Fruit fly (Drosophila melanogaster) whole organism, embryonic: ENCODE results near the gene ZnT77C.

ENCODE experiments used
- ATbp ChIP-seq: fragments of 200-800 bp; sonication (Bioruptor generic); optimal IDR thresholded peaks from 2 replicates; lab custom pipeline; 2017; ENCODE audit warnings: missing biosample characterization, mild to moderate bottlenecking, missing genetic modification characterization, missing genetic modification reagents
- Ada2b ChIP-seq: fragments of 200-800 bp; sonication (Bioruptor generic); IDR thresholded peaks from 2 replicates; pipeline ENCODE4 v1.3.6; 2022; ENCODE audit warnings: missing biosample characterization, missing genetic modification characterization
- CG11093 ChIP-seq: fragments of 200-800 bp; sonication (Bioruptor generic); IDR thresholded peaks from 3 replicates; pipeline ENCODE4 v1.3.6; 2022; ENCODE audit warnings: missing biosample characterization, missing genetic modification characterization
- CG13424 ChIP-seq: fragments of 200-800 bp; sonication (Bioruptor generic); optimal IDR thresholded peaks from 2 replicates; lab custom pipeline; 2019; ENCODE audit warnings: missing biosample characterization, mild to moderate bottlenecking, missing genetic modification characterization, moderate library complexity
- CG13624 ChIP-seq: fragments of 200-800 bp; sonication (Bioruptor generic); optimal IDR thresholded peaks from 2 replicates; lab custom pipeline; 2016; ENCODE audit warnings: missing biosample characterization, missing genetic modification characterization
- CG14441 ChIP-seq: fragments of 200-800 bp; sonication (Bioruptor generic); IDR thresholded peaks from 2 replicates; pipeline ENCODE4 v1.3.6; 2022; ENCODE audit warnings: missing biosample characterization, missing genetic modification characterization
- CG15601 ChIP-seq: fragments of 200-800 bp; sonication (Bioruptor generic); optimal IDR thresholded peaks from 3 replicates; lab custom pipeline; 2019; ENCODE audit warnings: missing biosample characterization, mild to moderate bottlenecking, missing genetic modification characterization, moderate library complexity
- CG16815 ChIP-seq: fragments of 200-800 bp; sonication (Bioruptor generic); optimal IDR thresholded peaks from 3 replicates; lab custom pipeline; 2017; ENCODE audit warnings: missing biosample characterization, mild to moderate bottlenecking, missing genetic modification characterization
- CG17912 ChIP-seq: fragments of 200-800 bp; sonication (Bioruptor generic); optimal IDR thresholded peaks from 2 replicates; lab custom pipeline; 2018; ENCODE audit warnings: missing biosample characterization, mild to moderate bottlenecking, missing genetic modification characterization
- CG2120 ChIP-seq: fragments of 200-800 bp; sonication (Bioruptor generic); optimal IDR thresholded peaks from 3 replicates; lab custom pipeline; 2016; ENCODE audit warnings: missing biosample characterization, missing genetic modification characterization
- CG31224 ChIP-seq: fragments of 200-800 bp; sonication (Bioruptor generic); IDR thresholded peaks from 2 replicates; pipeline ENCODE4 v1.3.6; 2022; ENCODE audit warnings: missing biosample characterization, missing genetic modification characterization
- CG3838 ChIP-seq: fragments of 200-800 bp; sonication (Bioruptor generic); optimal IDR thresholded peaks from 3 replicates; lab custom pipeline; 2016; ENCODE audit warnings: missing biosample characterization, missing genetic modification characterization
- CG4820 ChIP-seq: fragments of 200-800 bp; sonication (Bioruptor generic); optimal IDR thresholded peaks from 3 replicates; lab custom pipeline; 2016; ENCODE audit warnings: missing biosample characterization, missing genetic modification characterization
- CG6765 ChIP-seq: fragments of 200-800 bp; sonication (Bioruptor generic); optimal IDR thresholded peaks from 3 replicates; lab custom pipeline; 2017; ENCODE audit warnings: missing biosample characterization, mild to moderate bottlenecking, missing genetic modification characterization
- CG8089 ChIP-seq: fragments of 200-800 bp; sonication (Bioruptor generic); optimal IDR thresholded peaks from 3 replicates; lab custom pipeline; 2016; ENCODE audit warnings: missing biosample characterization, missing genetic modification characterization
- CG8944 ChIP-seq: fragments of 200-800 bp; sonication (Bioruptor generic); optimal IDR thresholded peaks from 3 replicates; lab custom pipeline; 2016; ENCODE audit warnings: missing biosample characterization, missing genetic modification characterization
- CoRest ChIP-seq: fragments of 200-800 bp; sonication (Bioruptor generic); optimal IDR thresholded peaks from 3 replicates; lab custom pipeline; 2018; ENCODE audit warnings: missing biosample characterization, mild to moderate bottlenecking, missing genetic modification characterization, moderate library complexity
- Drgx ChIP-seq: fragments of 200-800 bp; sonication (Bioruptor generic); IDR thresholded peaks from 2 replicates; pipeline ENCODE4 v1.3.6; 2022; ENCODE audit warnings: missing biosample characterization, missing genetic modification characterization
- GATAe ChIP-seq: fragments of 200-800 bp; sonication (Bioruptor generic); conservative IDR thresholded peaks from 2 replicates; pipeline ENCODE4 v1.3.6; 2022; ENCODE audit warnings: missing biosample characterization, missing genetic modification characterization
- H2.0 ChIP-seq: fragments of 200-800 bp; sonication (Bioruptor generic); IDR thresholded peaks from 2 replicates; pipeline ENCODE4 v1.3.6; 2022; ENCODE audit warnings: missing biosample characterization, missing genetic modification characterization
- HmgD ChIP-seq: fragments of 200-800 bp; sonication (Bioruptor generic); optimal IDR thresholded peaks from 3 replicates; lab custom pipeline; 2016; ENCODE audit warnings: missing biosample characterization, missing genetic modification characterization
- Lhr ChIP-seq: fragments of 200-800 bp; sonication (Bioruptor generic); optimal IDR thresholded peaks from 3 replicates; lab custom pipeline; 2017; ENCODE audit warnings: mild to moderate bottlenecking, missing biosample characterization, missing genetic modification reagents, missing genetic modification characterization
- Opbp ChIP-seq: fragments of 200-800 bp; sonication (Bioruptor generic); IDR thresholded peaks from 3 replicates; pipeline ENCODE4 v1.3.6; 2022; ENCODE audit warnings: missing biosample characterization, missing genetic modification characterization; ENCODE audit not compliant: partially characterized antibody
- Ptx1 ChIP-seq: fragments of 200-800 bp; sonication (Bioruptor generic); IDR thresholded peaks from 2 replicates; pipeline ENCODE4 v1.3.6; 2022; ENCODE audit warnings: missing biosample characterization, missing genetic modification characterization
- Stat92E ChIP-seq, 3 experiments: fragments of >200 bp in 2 of 3; fragments of 200-800 bp in 1 of 3; sonication (Bioruptor generic) in 1 of 3; optimal IDR thresholded peaks; 2 replicates each; lab custom pipeline; 2017 to 2019; ENCODE audit warnings: missing biosample characterization in 3 of 3, missing genetic modification characterization in 3 of 3, mild to moderate bottlenecking in 1 of 3, moderate library complexity in 1 of 3
- amos ChIP-seq: fragments of 200-800 bp; sonication (Bioruptor generic); IDR thresholded peaks from 2 replicates; pipeline ENCODE4 v1.3.6; 2022; ENCODE audit warnings: missing biosample characterization, missing genetic modification characterization; ENCODE audit not compliant: partially characterized antibody
- ash1 ChIP-seq: fragments of 200-800 bp; sonication (Bioruptor generic); optimal IDR thresholded peaks from 2 replicates; lab custom pipeline; 2018; ENCODE audit warnings: missing biosample characterization, mild to moderate bottlenecking, missing genetic modification characterization
- ato ChIP-seq: fragments of 200-800 bp; sonication (Bioruptor generic); IDR thresholded peaks from 2 replicates; pipeline ENCODE4 v1.3.6; 2022; ENCODE audit warnings: missing biosample characterization, missing genetic modification characterization; ENCODE audit not compliant: partially characterized antibody
- ems ChIP-seq: fragments of 200-800 bp; sonication (Bioruptor generic); optimal IDR thresholded peaks from 3 replicates; lab custom pipeline; 2016; ENCODE audit warnings: missing biosample characterization, missing genetic modification characterization
- ewg ChIP-seq: fragments of 200-800 bp; sonication (Bioruptor generic); optimal IDR thresholded peaks from 3 replicates; lab custom pipeline; 2017; ENCODE audit warnings: mild to moderate bottlenecking, missing biosample characterization, missing genetic modification reagents, missing genetic modification characterization
- gfzf ChIP-seq: fragments of 200-800 bp; sonication (Bioruptor generic); optimal IDR thresholded peaks from 2 replicates; lab custom pipeline; 2016; ENCODE audit warnings: missing biosample characterization, mild to moderate bottlenecking, missing genetic modification characterization, moderate library complexity
- jigr1 ChIP-seq: fragments of 200-800 bp; sonication (Bioruptor generic); IDR thresholded peaks from 3 replicates; pipeline ENCODE4 v1.3.6; 2022; ENCODE audit warnings: missing biosample characterization, missing genetic modification characterization
- onecut ChIP-seq: fragments of 200-800 bp; sonication (Bioruptor generic); IDR thresholded peaks from 2 replicates; pipeline ENCODE4 v1.3.6; 2022; ENCODE audit warnings: missing biosample characterization, missing genetic modification characterization
- otp ChIP-seq: fragments of 200-800 bp; sonication (Bioruptor generic); IDR thresholded peaks from 3 replicates; pipeline ENCODE4, ENCODE4 v1.3.6; 2022; ENCODE audit warnings: missing biosample characterization, missing genetic modification characterization
- p53 ChIP-seq: fragments of 200-800 bp; sonication (Bioruptor generic); optimal IDR thresholded peaks from 2 replicates; lab custom pipeline; 2016; ENCODE audit warnings: missing biosample characterization, missing genetic modification characterization
- pb ChIP-seq: fragments of 200-800 bp; sonication (Bioruptor generic); optimal IDR thresholded peaks from 3 replicates; lab custom pipeline; 2016; ENCODE audit warnings: missing biosample characterization, missing genetic modification characterization
- phol ChIP-seq: fragments of 200-800 bp; sonication (Bioruptor generic); optimal IDR thresholded peaks from 3 replicates; lab custom pipeline; 2018; ENCODE audit warnings: missing biosample characterization, mild to moderate bottlenecking, missing genetic modification characterization, moderate library complexity
- salm ChIP-seq: fragments of 200-800 bp; sonication (Bioruptor generic); optimal IDR thresholded peaks from 2 replicates; lab custom pipeline; 2018; ENCODE audit warnings: missing biosample characterization, mild to moderate bottlenecking, missing genetic modification characterization
- scrt ChIP-seq: fragments of 200-800 bp; sonication (Bioruptor generic); optimal IDR thresholded peaks from 2 replicates; lab custom pipeline; 2018; ENCODE audit warnings: missing biosample characterization, mild to moderate bottlenecking, missing genetic modification characterization, moderate library complexity
- shn ChIP-seq: fragments of 200-800 bp; sonication (Bioruptor generic); optimal IDR thresholded peaks from 3 replicates; lab custom pipeline; 2016; ENCODE audit warnings: missing biosample characterization, missing genetic modification characterization
- sna ChIP-seq: fragments of 200-800 bp; sonication (Bioruptor generic); IDR thresholded peaks from 2 replicates; pipeline ENCODE4 v1.3.6; 2022; ENCODE audit warnings: missing biosample characterization, missing genetic modification characterization; ENCODE audit not compliant: partially characterized antibody
- sob ChIP-seq: fragments of 200-800 bp; sonication (Bioruptor generic); IDR thresholded peaks from 2 replicates; pipeline ENCODE4 v1.3.6; 2022; ENCODE audit warnings: missing biosample characterization, missing genetic modification characterization
- tin ChIP-seq: fragments of 200-800 bp; sonication (Bioruptor generic); optimal IDR thresholded peaks from 3 replicates; lab custom pipeline; 2016; ENCODE audit warnings: missing biosample characterization, missing genetic modification characterization
- tll ChIP-seq, 2 experiments: fragments of 200-800 bp in 1 of 2; fragments of >200 bp in 1 of 2; sonication (Bioruptor generic) in 1 of 2; optimal IDR thresholded peaks; 2 replicates each; lab custom pipeline; 2017 to 2019; ENCODE audit warnings: missing biosample characterization in 2 of 2, missing genetic modification characterization in 2 of 2, mild to moderate bottlenecking in 1 of 2, moderate library complexity in 1 of 2
- tup ChIP-seq: fragments of 200-800 bp; sonication (Bioruptor generic); optimal IDR thresholded peaks from 2 replicates; lab custom pipeline; 2016; ENCODE audit warnings: missing biosample characterization, mild to moderate bottlenecking, missing genetic modification characterization, moderate library complexity
- tx ChIP-seq: fragments of 200-800 bp; sonication (Bioruptor generic); optimal IDR thresholded peaks from 2 replicates; lab custom pipeline; 2016; ENCODE audit warnings: missing biosample characterization, missing genetic modification characterization
- unpg ChIP-seq: fragments of 200-800 bp; sonication (Bioruptor generic); optimal IDR thresholded peaks from 3 replicates; lab custom pipeline; 2018; ENCODE audit warnings: missing biosample characterization, mild to moderate bottlenecking, missing genetic modification characterization, moderate library complexity
- vvl ChIP-seq: fragments of 200-800 bp; sonication (Bioruptor generic); IDR thresholded peaks from 2 replicates; pipeline ENCODE4 v1.3.6; 2022; ENCODE audit warnings: missing biosample characterization, missing genetic modification characterization
- zen ChIP-seq: fragments of 200-800 bp; sonication (Bioruptor generic); optimal IDR thresholded peaks from 3 replicates; lab custom pipeline; 2018; ENCODE audit warnings: missing biosample characterization, mild to moderate bottlenecking, missing genetic modification characterization, moderate library complexity

The ZnT77C gene

dm6 chr3L:20444815-20445519, 49.8 kb downstream of the ZnT77C start (continued):
- TF ChIP-seq CG31224 (GFP tag; lab: Robert Waterston, UW), result peak; percentile 75
- peak; percentile 51 for TF ChIP-seq Lhr
- peak; percentile 79 for TF ChIP-seq zen
- no peak for TF ChIP-seq CG8089
- TF ChIP-seq tx, result peak; percentile 10
- peak; percentile 82 for TF ChIP-seq CG13424 (tag; lab: Kevin White, UChicago)
- peak; percentile 80 for TF ChIP-seq CG4820 (GFP tag; lab: Kevin White, UChicago)
- TF ChIP-seq unpg (GFP tag; lab: Kevin White, UChicago), result peak; percentile 93
- TF ChIP-seq ems (GFP tag; lab: Kevin White, UChicago), result peak; percentile 56
- TF ChIP-seq phol (tag; lab: Kevin White, UChicago), result peak; percentile 83
- TF ChIP-seq Opbp (GFP tag; lab: Robert Waterston, UW), result no peak
- no peak for TF ChIP-seq ato (GFP tag; lab: Robert Waterston, UW)
- no peak for TF ChIP-seq CG3838 (GFP tag; lab: Kevin White, UChicago)
- peak; percentile 65 for TF ChIP-seq CG6765
- peak; percentile 58 for TF ChIP-seq scrt (GFP tag; lab: Kevin White, UChicago)
- no peak for TF ChIP-seq tll (GFP tag; optimal IDR thresholded peaks at IDR 0.05; lab: Kevin White, UChicago)
- TF ChIP-seq CG2120, result peak; percentile 69
- TF ChIP-seq Drgx (GFP tag; lab: Robert Waterston, UW), result peak; percentile 90
- TF ChIP-seq otp, result peak; percentile 84
- no peak for TF ChIP-seq Stat92E (GFP tag; optimal IDR thresholded peaks at IDR 0.05; lab: Kevin White, UChicago)
- TF ChIP-seq pb, result no peak
- TF ChIP-seq tup (GFP tag; lab: Kevin White, UChicago), result peak; percentile 45
- no peak for TF ChIP-seq shn (GFP tag; lab: Kevin White, UChicago)
- no peak for TF ChIP-seq HmgD (GFP tag; lab: Kevin White, UChicago)
- TF ChIP-seq CG15601 (tag; lab: Kevin White, UChicago), result peak; percentile 62
- TF ChIP-seq amos (GFP tag; lab: Robert Waterston, UW), result no peak
- TF ChIP-seq salm (tag; lab: Kevin White, UChicago), result peak; percentile 72
- TF ChIP-seq Ada2b (GFP tag; lab: Robert Waterston, UW), result peak; percentile 94
- no peak for TF ChIP-seq ash1 (GFP tag; lab: Kevin White, UChicago)
- TF ChIP-seq ewg (GFP tag; lab: Kevin White, UChicago), result peak; percentile 70
- no peak for TF ChIP-seq p53 (GFP tag; lab: Kevin White, UChicago)
- peak; percentile 94 for TF ChIP-seq CG14441 (GFP tag; lab: Robert Waterston, UW)
- no peak for TF ChIP-seq CG8944 (GFP tag; lab: Kevin White, UChicago)
- TF ChIP-seq sna (GFP tag; lab: Robert Waterston, UW), result no peak
- TF ChIP-seq CG17912 (GFP tag; lab: Kevin White, UChicago), result no peak
- peak; percentile 76 for TF ChIP-seq tin (GFP tag; lab: Kevin White, UChicago)
- TF ChIP-seq Ptx1 (GFP tag; lab: Robert Waterston, UW), result peak; percentile 93
- TF ChIP-seq CG16815, result peak; percentile 79
- TF ChIP-seq CG11093 (GFP tag; lab: Robert Waterston, UW), result peak; percentile 85
- peak; percentile 85 for TF ChIP-seq CoRest (tag; lab: Kevin White, UChicago)
- peak; percentile 63; the same call in 1 of the 2 replicates for TF ChIP-seq GATAe (GFP tag; lab: Robert Waterston, UW)
- TF ChIP-seq vvl (GFP tag; lab: Robert Waterston, UW), result peak; percentile 96
- peak; percentile 16 for TF ChIP-seq CG13624 (GFP tag; lab: Kevin White, UChicago)
- TF ChIP-seq jigr1 (GFP tag; lab: Robert Waterston, UW), result peak; percentile 72; the same call in 1 of the 3 replicates
- peak; percentile 91 for TF ChIP-seq H2.0 (GFP tag; lab: Robert Waterston, UW)
- peak; percentile 83 for TF ChIP-seq ATbp (GFP tag; lab: Kevin White, UChicago)
- peak; percentile 75 for TF ChIP-seq onecut (GFP tag; lab: Robert Waterston, UW)
- TF ChIP-seq gfzf (GFP tag; lab: Kevin White, UChicago), result no peak
- TF ChIP-seq sob (GFP tag; lab: Robert Waterston, UW), result peak; percentile 93
